Fruit fly (Drosophila melanogaster) whole organism, embryonic: ENCODE results near the gene CG31792.
A peak's percentile ranks its signal among the peaks of the same experiment; 100 is the strongest.

Experiments
- Abd-B ChIP-seq: fragments of 200-800 bp; sonication (Bioruptor generic); optimal IDR thresholded peaks from 2 replicates; lab custom pipeline; 2018; ENCODE audit warnings: missing biosample characterization, mild to moderate bottlenecking, missing genetic modification characterization, moderate library complexity
- Atf6 ChIP-seq: fragments of 200-800 bp; sonication (Bioruptor generic); IDR thresholded peaks from 2 replicates; pipeline ENCODE4 v1.3.6; 2022; ENCODE audit warnings: missing biosample characterization, missing genetic modification characterization
- B-H2 ChIP-seq: fragments of 200-800 bp; sonication (Bioruptor generic); optimal IDR thresholded peaks from 2 replicates; lab custom pipeline; 2018; ENCODE audit warnings: missing biosample characterization, mild to moderate bottlenecking, missing genetic modification characterization
- C15 ChIP-seq: fragments of 200-800 bp; sonication (Bioruptor generic); IDR thresholded peaks from 3 replicates; pipeline ENCODE4 v1.3.6; 2022; ENCODE audit warnings: missing biosample characterization, missing genetic modification characterization
- CG10147 ChIP-seq: fragments of 200-800 bp; sonication (Bioruptor generic); optimal IDR thresholded peaks from 2 replicates; lab custom pipeline; 2019; ENCODE audit warnings: missing biosample characterization, mild to moderate bottlenecking, missing genetic modification characterization, moderate library complexity
- CG10979 ChIP-seq: fragments of 200-800 bp; sonication (Bioruptor generic); optimal IDR thresholded peaks from 2 replicates; lab custom pipeline; 2018; ENCODE audit warnings: missing biosample characterization, mild to moderate bottlenecking, missing genetic modification characterization, moderate library complexity
- CG11504 ChIP-seq: fragments of 200-800 bp; sonication (Bioruptor generic); optimal IDR thresholded peaks from 3 replicates; lab custom pipeline; 2019; ENCODE audit warnings: missing biosample characterization, mild to moderate bottlenecking, missing genetic modification characterization, moderate library complexity
- CG12769 ChIP-seq: fragments of 200-800 bp; sonication (Bioruptor generic); optimal IDR thresholded peaks from 2 replicates; lab custom pipeline; 2019; ENCODE audit warnings: missing biosample characterization, mild to moderate bottlenecking, missing genetic modification characterization, moderate library complexity
- CG14860 ChIP-seq: fragments of 200-800 bp; sonication (Bioruptor generic); IDR thresholded peaks from 3 replicates; pipeline ENCODE4 v1.3.6; 2022; ENCODE audit warnings: missing biosample characterization, missing genetic modification characterization; ENCODE audit not compliant: partially characterized antibody
- CG1602 ChIP-seq: fragments of 200-800 bp; sonication (Bioruptor generic); optimal IDR thresholded peaks from 3 replicates; lab custom pipeline; 2016; ENCODE audit warnings: missing biosample characterization, missing genetic modification characterization
- CG17568 ChIP-seq: fragments of 200-800 bp; sonication (Bioruptor generic); optimal IDR thresholded peaks from 2 replicates; lab custom pipeline; 2018; ENCODE audit warnings: missing biosample characterization, mild to moderate bottlenecking, missing genetic modification characterization, moderate library complexity
- CG2202 ChIP-seq: fragments of 200-800 bp; sonication (Bioruptor generic); optimal IDR thresholded peaks from 2 replicates; lab custom pipeline; 2018; ENCODE audit warnings: missing biosample characterization, mild to moderate bottlenecking, missing genetic modification characterization
- CG33557 ChIP-seq: fragments of 200-800 bp; sonication (Bioruptor generic); optimal IDR thresholded peaks from 2 replicates; lab custom pipeline; 2019; ENCODE audit warnings: missing biosample characterization, mild to moderate bottlenecking, missing genetic modification characterization, moderate library complexity
- CG34224 ChIP-seq: fragments of 200-800 bp; sonication (Bioruptor generic); IDR thresholded peaks from 3 replicates; pipeline ENCODE4 v1.3.6; 2022; ENCODE audit warnings: missing biosample characterization, missing genetic modification characterization; ENCODE audit not compliant: partially characterized antibody
- CG6689 ChIP-seq: fragments of 200-800 bp; sonication (Bioruptor generic); IDR thresholded peaks from 2 replicates; pipeline ENCODE4 v1.3.6; 2022; ENCODE audit warnings: missing biosample characterization, missing genetic modification characterization
- CG7786 ChIP-seq: fragments of 200-800 bp; sonication (Bioruptor generic); optimal IDR thresholded peaks from 2 replicates; lab custom pipeline; 2016; ENCODE audit warnings: missing biosample characterization, missing genetic modification characterization
- Camta ChIP-seq: fragments of 200-800 bp; sonication (Bioruptor generic); optimal IDR thresholded peaks from 2 replicates; lab custom pipeline; 2016; ENCODE audit warnings: missing biosample characterization, missing genetic modification characterization
- CkIIα-i1 ChIP-seq: fragments of 200-800 bp; sonication (Bioruptor generic); IDR thresholded peaks from 2 replicates; pipeline ENCODE4 v1.3.6; 2022; ENCODE audit warnings: missing biosample characterization, missing genetic modification characterization
- Doc3 ChIP-seq: fragments of 200-800 bp; sonication (Bioruptor generic); IDR thresholded peaks from 3 replicates; pipeline ENCODE4 v1.3.6; 2022; ENCODE audit warnings: missing biosample characterization, missing genetic modification characterization; ENCODE audit not compliant: partially characterized antibody
- Ets65A ChIP-seq: fragments of 200-800 bp; sonication (Bioruptor generic); peaks from one replicate; lab custom pipeline; 2016; ENCODE audit warnings: missing biosample characterization, missing genetic modification characterization
- HLH54F ChIP-seq: fragments of 200-800 bp; sonication (Bioruptor generic); optimal IDR thresholded peaks from 3 replicates; lab custom pipeline; 2016; ENCODE audit warnings: missing biosample characterization, missing genetic modification characterization
- HLHmδ ChIP-seq: fragments of 200-800 bp; sonication (Bioruptor generic); optimal IDR thresholded peaks from 2 replicates; lab custom pipeline; 2018; ENCODE audit warnings: missing biosample characterization, mild to moderate bottlenecking, missing genetic modification characterization, moderate library complexity
- Jarid2 ChIP-seq: fragments of 200-800 bp; sonication (Bioruptor generic); optimal IDR thresholded peaks from 3 replicates; lab custom pipeline; 2017; ENCODE audit warnings: mild to moderate bottlenecking, missing biosample characterization, missing genetic modification reagents, missing genetic modification characterization
- MTF-1 ChIP-seq: fragments of 200-800 bp; sonication (Bioruptor generic); optimal IDR thresholded peaks from 2 replicates; lab custom pipeline; 2018; ENCODE audit warnings: missing biosample characterization, mild to moderate bottlenecking, missing genetic modification characterization, borderline replicate concordance
- Max ChIP-seq: fragments of 200-800 bp; sonication (Bioruptor generic); optimal IDR thresholded peaks from 2 replicates; lab custom pipeline; 2016; ENCODE audit warnings: missing biosample characterization, mild to moderate bottlenecking, missing genetic modification characterization
- Nf-YC ChIP-seq: fragments of 200-800 bp; optimal IDR thresholded peaks from 3 replicates; lab custom pipeline; 2019; ENCODE audit warnings: missing biosample characterization, mild to moderate bottlenecking, missing genetic modification characterization, moderate library complexity
- PHDP ChIP-seq: fragments of 200-800 bp; sonication (Bioruptor generic); optimal IDR thresholded peaks from 3 replicates; lab custom pipeline; 2018; ENCODE audit warnings: missing biosample characterization, mild to moderate bottlenecking, missing genetic modification characterization, moderate library complexity
- Scr ChIP-seq: fragments of 200-800 bp; sonication (Bioruptor generic); IDR thresholded peaks from 2 replicates; pipeline ENCODE4 v1.3.6; 2022; ENCODE audit warnings: missing biosample characterization, missing genetic modification characterization; ENCODE audit not compliant: partially characterized antibody
- Side ChIP-seq: fragments of 200-800 bp; sonication (Bioruptor generic); optimal IDR thresholded peaks from 2 replicates; lab custom pipeline; 2016; ENCODE audit warnings: missing biosample characterization, missing genetic modification characterization
- al ChIP-seq: fragments of 200-800 bp; sonication (Bioruptor generic); IDR thresholded peaks from 2 replicates; pipeline ENCODE4 v1.3.6; 2022; ENCODE audit warnings: missing biosample characterization, missing genetic modification characterization
- amos ChIP-seq: fragments of 200-800 bp; sonication (Bioruptor generic); IDR thresholded peaks from 2 replicates; pipeline ENCODE4 v1.3.6; 2022; ENCODE audit warnings: missing biosample characterization, missing genetic modification characterization; ENCODE audit not compliant: partially characterized antibody
- ap ChIP-seq: fragments of 200-800 bp; sonication (Bioruptor generic); IDR thresholded peaks from 2 replicates; pipeline ENCODE4 v1.3.6; 2022; ENCODE audit warnings: missing biosample characterization, missing genetic modification characterization
- bcd ChIP-seq: fragments of 200-800 bp; sonication (Bioruptor generic); optimal IDR thresholded peaks from 2 replicates; lab custom pipeline; 2017; ENCODE audit warnings: missing biosample characterization, mild to moderate bottlenecking, missing genetic modification characterization
- bowl ChIP-seq: fragments of 200-800 bp; sonication (Bioruptor generic); IDR thresholded peaks from 2 replicates; pipeline ENCODE4 v1.3.6; 2022; ENCODE audit warnings: missing biosample characterization, missing genetic modification characterization
- cad ChIP-seq: fragments of >200 bp; optimal IDR thresholded peaks from 2 replicates; lab custom pipeline; 2017; ENCODE audit warnings: missing biosample characterization, missing genetic modification characterization
- croc ChIP-seq: fragments of 200-800 bp; sonication (Bioruptor generic); conservative IDR thresholded peaks from 3 replicates; pipeline ENCODE4 v1.3.6; 2022; ENCODE audit warnings: missing biosample characterization, missing genetic modification characterization
- eve ChIP-seq, 2 experiments: fragments of >200 bp; optimal IDR thresholded peaks; 2 replicates each; lab custom pipeline; 2017; ENCODE audit warnings: missing biosample characterization in 2 of 2, missing genetic modification characterization in 2 of 2
- fd3F ChIP-seq: fragments of 200-800 bp; sonication (Bioruptor generic); optimal IDR thresholded peaks from 2 replicates; lab custom pipeline; 2018; ENCODE audit warnings: missing biosample characterization, mild to moderate bottlenecking, missing genetic modification characterization, moderate library complexity
- inv ChIP-seq: fragments of 200-800 bp; sonication (Bioruptor generic); IDR thresholded peaks from 2 replicates; pipeline ENCODE4 v1.3.6; 2022; ENCODE audit warnings: missing biosample characterization, missing genetic modification characterization; ENCODE audit not compliant: partially characterized antibody
- luna ChIP-seq: fragments of 200-800 bp; sonication (Bioruptor generic); optimal IDR thresholded peaks from 2 replicates; lab custom pipeline; 2016; ENCODE audit warnings: missing biosample characterization, missing genetic modification characterization
- mirr ChIP-seq: fragments of 200-800 bp; sonication (Bioruptor generic); optimal IDR thresholded peaks from 3 replicates; lab custom pipeline; 2018; ENCODE audit warnings: missing biosample characterization, mild to moderate bottlenecking, missing genetic modification characterization
- odd ChIP-seq: fragments of 200-800 bp; sonication (Bioruptor generic); optimal IDR thresholded peaks from 2 replicates; lab custom pipeline; 2017; ENCODE audit warnings: missing biosample characterization, mild to moderate bottlenecking, missing genetic modification characterization
- otp ChIP-seq: fragments of 200-800 bp; sonication (Bioruptor generic); IDR thresholded peaks from 3 replicates; pipeline ENCODE4, ENCODE4 v1.3.6; 2022; ENCODE audit warnings: missing biosample characterization, missing genetic modification characterization
- scrt ChIP-seq: fragments of 200-800 bp; sonication (Bioruptor generic); optimal IDR thresholded peaks from 2 replicates; lab custom pipeline; 2018; ENCODE audit warnings: missing biosample characterization, mild to moderate bottlenecking, missing genetic modification characterization, moderate library complexity
- sd ChIP-seq: fragments of 200-800 bp; sonication (Bioruptor generic); optimal IDR thresholded peaks from 3 replicates; lab custom pipeline; 2018; ENCODE audit warnings: missing biosample characterization, mild to moderate bottlenecking, missing genetic modification characterization, moderate library complexity
- sens ChIP-seq: fragments of 200-800 bp; sonication (Bioruptor generic); peaks from one replicate; lab custom pipeline; 2016; ENCODE audit warnings: missing biosample characterization, missing genetic modification characterization
- tna ChIP-seq: fragments of 200-800 bp; sonication (Bioruptor generic); IDR thresholded peaks from 2 replicates; pipeline ENCODE4 v1.3.6; 2022; ENCODE audit warnings: missing biosample characterization, missing genetic modification characterization; ENCODE audit not compliant: partially characterized antibody
- ttk ChIP-seq: fragments of 200-800 bp; sonication (Bioruptor generic); IDR thresholded peaks from 2 replicates; pipeline ENCODE4 v2.1.2; 2022; ENCODE audit warnings: missing biosample characterization, missing genetic modification characterization
- twi ChIP-seq: fragments of 200-800 bp; optimal IDR thresholded peaks from 2 replicates; lab custom pipeline; 2019; ENCODE audit warnings: missing biosample characterization, mild to moderate bottlenecking, missing genetic modification characterization, moderate library complexity
- tx ChIP-seq: fragments of 200-800 bp; sonication (Bioruptor generic); optimal IDR thresholded peaks from 2 replicates; lab custom pipeline; 2016; ENCODE audit warnings: missing biosample characterization, missing genetic modification characterization

Gene CG31792

dm6 chr2L:18948065-18948723 lies 49.1 kb upstream of the CG31792 start (continued):
- TF ChIP-seq croc (GFP tag; lab: Robert Waterston, UW): peak; percentile 73
- TF ChIP-seq al (GFP tag; lab: Robert Waterston, UW): no peak
- TF ChIP-seq tna (GFP tag; lab: Robert Waterston, UW): no peak
- no peak for TF ChIP-seq Max (GFP tag; lab: Kevin White, UChicago)
- TF ChIP-seq sens (GFP tag; lab: Kevin White, UChicago): peak; percentile 94
- TF ChIP-seq CG14860: no peak
- peak; percentile 10 for TF ChIP-seq CG10147 (GFP tag; lab: Kevin White, UChicago)
- TF ChIP-seq CG2202: peak; percentile 85
- TF ChIP-seq Jarid2: no peak
- TF ChIP-seq odd (GFP tag; lab: Kevin White, UChicago): peak; percentile 66
- TF ChIP-seq CG33557 (GFP tag; lab: Kevin White, UChicago): peak; percentile 79
- no peak for TF ChIP-seq fd3F (GFP tag; lab: Kevin White, UChicago)
- no peak for TF ChIP-seq scrt (GFP tag; lab: Kevin White, UChicago)
- TF ChIP-seq Atf6 (GFP tag; lab: Robert Waterston, UW): no peak
- TF ChIP-seq bcd (GFP tag; lab: Kevin White, UChicago): peak; percentile 46
- TF ChIP-seq ttk (GFP tag; lab: Robert Waterston, UW): no peak
- TF ChIP-seq eve (GFP tag; optimal IDR thresholded peaks at IDR 0.05; lab: Kevin White, UChicago): no peak
- TF ChIP-seq Scr (GFP tag; lab: Robert Waterston, UW): no peak
- TF ChIP-seq bowl: no peak
- TF ChIP-seq mirr (GFP tag; lab: Kevin White, UChicago): no peak
- no peak for TF ChIP-seq amos (GFP tag; lab: Robert Waterston, UW)
- TF ChIP-seq PHDP: peak; percentile 84
- no peak for TF ChIP-seq B-H2 (GFP tag; lab: Kevin White, UChicago)
- TF ChIP-seq CG6689 (GFP tag; lab: Robert Waterston, UW): peak; percentile 74
- TF ChIP-seq CG10979 (tag; lab: Kevin White, UChicago): peak; percentile 86
- peak; percentile 80 for TF ChIP-seq Ets65A (GFP tag; lab: Kevin White, UChicago)
- TF ChIP-seq cad (GFP tag; lab: Kevin White, UChicago): no peak
- TF ChIP-seq MTF-1: no peak
- TF ChIP-seq Nf-YC (tag; lab: Kevin White, UChicago): peak; percentile 22
- no peak for TF ChIP-seq otp
- TF ChIP-seq CG34224 (GFP tag; lab: Robert Waterston, UW): no peak
- TF ChIP-seq Abd-B (GFP tag; lab: Kevin White, UChicago): peak; percentile 47
- TF ChIP-seq CkIIα-i1 (GFP tag; lab: Robert Waterston, UW): no peak
- TF ChIP-seq HLHmδ (GFP tag; lab: Kevin White, UChicago): no peak
- TF ChIP-seq C15 (GFP tag; lab: Robert Waterston, UW): no peak
- TF ChIP-seq ap (GFP tag; lab: Robert Waterston, UW): 0 out of 2 replicates have a peak, but pooled peaks have one; percentile 3
- TF ChIP-seq CG1602: peak; percentile 57
- no peak for TF ChIP-seq CG12769 (tag; lab: Kevin White, UChicago)
- TF ChIP-seq HLH54F: no peak
- peak; percentile 46 for TF ChIP-seq Camta (GFP tag; lab: Kevin White, UChicago)
- peak; percentile 47 for TF ChIP-seq CG17568
- TF ChIP-seq tx (GFP tag; lab: Kevin White, UChicago): no peak
- peak; percentile 19 for TF ChIP-seq CG7786 (GFP tag; lab: Kevin White, UChicago)
- TF ChIP-seq sd (tag; lab: Kevin White, UChicago): no peak
- no peak for TF ChIP-seq luna (GFP tag; lab: Kevin White, UChicago)
- TF ChIP-seq Side (GFP tag; lab: Kevin White, UChicago): no peak
- TF ChIP-seq twi (tag; lab: Kevin White, UChicago): peak; percentile 36
- no peak for TF ChIP-seq Doc3
- no peak for TF ChIP-seq CG11504
- TF ChIP-seq inv (GFP tag; lab: Robert Waterston, UW): no peak
